Fruit fly (Drosophila melanogaster) Kc167 (cell line): Measurements from ENCODE around the gene CG13737.

Experiments used
- Myc ChIP-seq: fragments of >200 bp; optimal IDR thresholded peaks from 2 replicates; lab custom pipeline; 2017; ENCODE audit warnings: missing external identifiers
- Sin3A ChIP-seq: fragments of >200 bp; optimal IDR thresholded peaks from 2 replicates; lab custom pipeline; 2018; ENCODE audit warnings: missing external identifiers
- h ChIP-seq: fragments of >200 bp; optimal IDR thresholded peaks from 3 replicates; lab custom pipeline; 2018; ENCODE audit warnings: missing external identifiers
- insv ChIP-seq: fragments of >200 bp; optimal IDR thresholded peaks from 3 replicates; lab custom pipeline; 2018; ENCODE audit warnings: missing external identifiers
- psq ChIP-seq: fragments of >200 bp; optimal IDR thresholded peaks from 2 replicates; lab custom pipeline; 2017; ENCODE audit warnings: missing external identifiers

- TF ChIP-seq Sin3A (no peak), insv (lab: Kevin White, UChicago) (no peak), Myc (lab: Kevin White, UChicago) (no peak), h (no peak), psq (lab: Kevin White, UChicago) (no peak)
Measured at dm6 chr3L:13887092-13887491, 8.3 kb downstream of the CG13737 start.
